Worm (Caenorhabditis elegans) whole organism, early embryonic: ENCODE measurements around the gene srh-79.

Experiments
- B0310.2 ChIP-seq: sonication (generic microtip); optimal IDR thresholded peaks from 2 replicates; lab custom pipeline; 2016; ENCODE audit warnings: mild to moderate bottlenecking, missing genetic modification characterization, missing compliant biosample characterization
- F13C5.2 ChIP-seq: sonication (generic microtip); optimal IDR thresholded peaks from 2 replicates; lab custom pipeline; 2017; ENCODE audit warnings: mild to moderate bottlenecking, missing genetic modification characterization, inconsistent platforms, missing compliant biosample characterization
- aly-1 ChIP-seq: sonication (generic microtip); optimal IDR thresholded peaks from 2 replicates; lab custom pipeline; 2016; ENCODE audit warnings: missing genetic modification characterization, missing compliant biosample characterization
- ama-1 ChIP-seq: fragments of 150-350 bp; optimal IDR thresholded peaks from 2 replicates; lab custom pipeline; 2014
- ceh-13 ChIP-seq: fragments of 200-800 bp; sonication (Bioruptor generic); optimal IDR thresholded peaks from 2 replicates; lab custom pipeline; 2018; ENCODE audit warnings: mild to moderate bottlenecking, missing genetic modification characterization, missing compliant biosample characterization
- ceh-36 ChIP-seq: sonication (generic microtip); optimal IDR thresholded peaks from 2 replicates; lab custom pipeline; 2016; ENCODE audit warnings: missing genetic modification characterization, inconsistent platforms, missing compliant biosample characterization
- ets-7 ChIP-seq: sonication (generic microtip); optimal IDR thresholded peaks from 2 replicates; lab custom pipeline; 2016; ENCODE audit warnings: missing genotype, missing genetic modification characterization, missing compliant biosample characterization
- flt-1 ChIP-seq: fragments of 200-800 bp; sonication (Bioruptor generic); IDR thresholded peaks from 2 replicates; pipeline ENCODE4 v1.3.6; 2022; ENCODE audit warnings: missing genetic modification characterization, missing compliant biosample characterization
- hmbx-1 ChIP-seq: sonication (generic microtip); optimal IDR thresholded peaks from 2 replicates; lab custom pipeline; 2016; ENCODE audit warnings: mild to moderate bottlenecking, missing genetic modification characterization, missing compliant biosample characterization
- hmg-4 ChIP-seq: fragments of 200-800 bp; sonication (Bioruptor generic); optimal IDR thresholded peaks from 2 replicates; lab custom pipeline; 2018; ENCODE audit warnings: mild to moderate bottlenecking, missing genetic modification characterization, missing compliant biosample characterization
- hnd-1 ChIP-seq: sonication (generic microtip); optimal IDR thresholded peaks from 2 replicates; lab custom pipeline; 2016; ENCODE audit warnings: missing genetic modification characterization, missing compliant biosample characterization
- pes-1 ChIP-seq: fragments of 200-800 bp; sonication (Bioruptor generic); IDR thresholded peaks from 2 replicates; pipeline ENCODE4 v1.3.6; 2022; ENCODE audit warnings: missing genetic modification reagents, missing genetic modification characterization, missing compliant biosample characterization
- scrt-1 ChIP-seq: fragments of 200-800 bp; sonication (Bioruptor generic); IDR thresholded peaks from 2 replicates; pipeline ENCODE4 v1.3.6; 2022; ENCODE audit warnings: missing genetic modification characterization, missing compliant biosample characterization
- sea-1 ChIP-seq: fragments of 200-800 bp; sonication (Bioruptor generic); conservative IDR thresholded peaks from 2 replicates; pipeline ENCODE4 v1.3.6; 2022; ENCODE audit warnings: missing genetic modification characterization, missing compliant biosample characterization
- tbx-11 ChIP-seq: fragments of 200-800 bp; sonication (Bioruptor generic); IDR thresholded peaks from 2 replicates; pipeline ENCODE4 v1.3.6; 2022; ENCODE audit warnings: missing genetic modification characterization, missing compliant biosample characterization
- tbx-37 ChIP-seq: fragments of 200-800 bp; sonication (Bioruptor generic); conservative IDR thresholded peaks from 2 replicates; pipeline ENCODE4 v1.3.6; 2022; ENCODE audit warnings: missing genetic modification reagents, missing genetic modification characterization, missing compliant biosample characterization
- tra-4 ChIP-seq: sonication (generic microtip); optimal IDR thresholded peaks from 2 replicates; lab custom pipeline; 2017; ENCODE audit warnings: missing genetic modification characterization, missing compliant biosample characterization

The srh-79 gene

DNA sequence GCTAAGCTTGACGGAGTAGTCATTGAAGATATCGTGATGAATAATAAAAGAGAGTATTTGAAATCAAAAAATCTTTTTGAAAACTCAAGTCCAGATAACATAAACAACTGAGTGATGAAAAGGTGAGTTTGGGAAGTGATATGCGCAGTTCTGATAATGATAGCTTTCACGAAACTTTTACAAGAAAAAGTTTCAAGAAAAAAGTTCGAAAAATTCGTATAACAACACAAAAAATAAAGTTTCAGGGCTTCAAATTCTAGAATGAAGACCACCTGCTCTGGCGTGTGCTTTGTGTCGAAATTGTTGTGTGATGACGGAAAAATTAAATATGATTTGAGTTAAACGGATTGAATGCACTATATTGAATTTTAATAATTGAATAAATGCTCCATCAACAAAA, 22.5 kb downstream of the srh-79 start, which contains the start of gene srb-19:
Gene srb-19 (minus strand): TSS at position 101 of the 400 bp plus-strand sequence.
- TF ChIP-seq pes-1 (GFP tag; lab: Robert Waterston, UW) (no peak), tbx-37 (GFP tag; lab: Robert Waterston, UW) (no peak), scrt-1 (no peak), tra-4 (tag; lab: Kevin White, UChicago) (no peak), hmg-4 (GFP tag; lab: Kevin White, UChicago) (no peak), ets-7 (tag; lab: Kevin White, UChicago) (no peak), ceh-13 (no peak), sea-1 (GFP tag; lab: Robert Waterston, UW) (no peak), tbx-11 (GFP tag; lab: Robert Waterston, UW) (no peak), flt-1 (GFP tag; lab: Robert Waterston, UW) (no peak), B0310.2 (tag; lab: Kevin White, UChicago) (no peak), F13C5.2 (tag; lab: Kevin White, UChicago) (no peak), ama-1 (no peak), hnd-1 (tag; lab: Kevin White, UChicago) (no peak), hmbx-1 (tag; lab: Kevin White, UChicago) (no peak), aly-1 (tag; lab: Kevin White, UChicago) (no peak), ceh-36 (tag; lab: Kevin White, UChicago) (no peak)

DNA sequence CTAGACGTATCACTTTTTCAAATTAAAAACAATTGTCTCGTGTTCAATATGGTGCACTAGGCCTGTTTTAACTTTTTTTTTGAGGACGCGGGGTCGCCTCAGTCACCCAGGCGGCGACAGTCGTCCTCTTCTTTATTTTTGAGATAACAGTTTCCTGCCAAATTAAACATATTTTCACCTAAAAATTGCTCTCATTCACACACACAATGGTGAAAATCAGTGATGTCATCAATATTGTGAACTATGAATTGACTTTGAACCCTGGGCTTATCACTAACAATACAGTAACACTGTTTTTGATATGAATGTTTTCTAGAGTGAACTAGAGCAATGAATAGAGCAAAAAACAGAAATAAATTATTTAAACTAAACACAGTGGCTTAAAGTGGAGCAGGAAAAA, 23.8 kb downstream of the srh-79 start:
- TF ChIP-seq tra-4 (tag; lab: Kevin White, UChicago) (no peak), tbx-11 (GFP tag; lab: Robert Waterston, UW) (no peak), scrt-1 (no peak), hmbx-1 (tag; lab: Kevin White, UChicago) (no peak), flt-1 (GFP tag; lab: Robert Waterston, UW) (no peak), tbx-37 (GFP tag; lab: Robert Waterston, UW) (no peak)

DNA sequence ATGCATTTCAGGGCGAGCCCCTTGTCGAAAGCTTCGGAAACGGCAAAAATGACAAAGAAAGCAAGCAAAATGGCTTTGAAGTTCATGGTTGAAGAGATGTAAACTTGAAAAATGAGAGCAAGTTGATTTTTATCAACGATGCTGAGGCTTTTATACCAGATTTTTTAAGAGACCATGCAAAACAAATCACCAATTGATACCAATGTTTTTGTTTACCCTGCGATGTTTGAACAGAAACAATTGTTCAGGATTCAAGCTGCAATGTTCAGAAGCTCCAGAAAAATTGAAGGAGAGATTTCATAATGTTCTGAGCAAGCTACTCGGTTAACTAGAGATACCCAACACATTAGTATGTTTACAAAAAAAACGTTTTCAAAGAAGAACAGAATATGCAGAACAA, 24.7 kb downstream of the srh-79 start, which contains the start of gene C54F6.15:
Gene C54F6.15 (minus strand): TSS at position 101 of the 400 bp plus-strand sequence.
- TF ChIP-seq B0310.2 (tag; lab: Kevin White, UChicago) (no peak), aly-1 (tag; lab: Kevin White, UChicago) (no peak), ceh-36 (tag; lab: Kevin White, UChicago) (no peak), ama-1 (no peak), ets-7 (tag; lab: Kevin White, UChicago) (no peak), flt-1 (GFP tag; lab: Robert Waterston, UW) (no peak), tra-4 (tag; lab: Kevin White, UChicago) (no peak), hnd-1 (tag; lab: Kevin White, UChicago) (no peak), pes-1 (GFP tag; lab: Robert Waterston, UW) (no peak), sea-1 (GFP tag; lab: Robert Waterston, UW) (no peak)

DNA sequence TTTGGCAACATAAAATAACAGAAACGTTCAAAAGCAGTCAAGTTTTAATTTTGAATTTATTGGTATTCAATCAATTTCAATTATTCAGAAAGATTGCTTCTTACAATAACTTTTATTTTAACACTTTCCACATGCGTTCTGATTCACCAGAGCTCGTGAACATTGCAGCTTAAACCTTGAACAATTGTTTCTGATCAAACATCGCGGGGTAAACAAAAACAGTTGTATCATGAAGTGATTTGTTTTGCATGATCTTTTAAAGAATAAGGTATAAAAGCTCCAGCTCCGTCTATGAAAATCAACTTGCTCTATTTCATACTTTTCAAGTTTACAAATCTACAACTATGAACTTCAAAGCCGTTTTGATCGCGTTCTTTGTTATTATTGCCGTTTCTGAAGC, 25.9 kb downstream of the srh-79 start, which contains the start of gene C54F6.6:
Gene C54F6.6 (plus strand): TSS at position 301 of the 400 bp plus-strand sequence.
- TF ChIP-seq aly-1 (tag; lab: Kevin White, UChicago) (no peak), hnd-1 (tag; lab: Kevin White, UChicago) (no peak), ets-7 (tag; lab: Kevin White, UChicago) (no peak), flt-1 (GFP tag; lab: Robert Waterston, UW) (no peak), tbx-11 (GFP tag; lab: Robert Waterston, UW) (no peak), pes-1 (GFP tag; lab: Robert Waterston, UW) (no peak), ceh-13 (no peak), ceh-36 (tag; lab: Kevin White, UChicago) (no peak), sea-1 (GFP tag; lab: Robert Waterston, UW) (no peak)

ce11 chrV:7524447-7524846, 26.9 kb downstream of the srh-79 start, which contains the start of gene C54F6.20:
C54F6.20 (plus strand) TSS chrV:7524747.
- no peak for TF ChIP-seq hmbx-1 (tag; lab: Kevin White, UChicago)
- TF ChIP-seq F13C5.2 (tag; lab: Kevin White, UChicago), result no peak
- TF ChIP-seq tbx-37 (GFP tag; lab: Robert Waterston, UW), result no peak
- no peak for TF ChIP-seq B0310.2 (tag; lab: Kevin White, UChicago)
- no peak for TF ChIP-seq hmg-4 (GFP tag; lab: Kevin White, UChicago)
- TF ChIP-seq pes-1 (GFP tag; lab: Robert Waterston, UW), result no peak
- no peak for TF ChIP-seq ama-1
- no peak for TF ChIP-seq hnd-1 (tag; lab: Kevin White, UChicago)
- TF ChIP-seq sea-1 (GFP tag; lab: Robert Waterston, UW), result no peak
- no peak for TF ChIP-seq ceh-36 (tag; lab: Kevin White, UChicago)
- no peak for TF ChIP-seq ets-7 (tag; lab: Kevin White, UChicago)
- no peak for TF ChIP-seq tra-4 (tag; lab: Kevin White, UChicago)
- no peak for TF ChIP-seq aly-1 (tag; lab: Kevin White, UChicago)
- TF ChIP-seq ceh-13, result no peak
- no peak for TF ChIP-seq scrt-1
- no peak for TF ChIP-seq flt-1 (GFP tag; lab: Robert Waterston, UW)
- no peak for TF ChIP-seq tbx-11 (GFP tag; lab: Robert Waterston, UW)

- no peak for TF ChIP-seq pes-1 (GFP tag; lab: Robert Waterston, UW)
- TF ChIP-seq tbx-11 (GFP tag; lab: Robert Waterston, UW), result no peak
- no peak for TF ChIP-seq ceh-36 (tag; lab: Kevin White, UChicago)
- TF ChIP-seq hmg-4 (GFP tag; lab: Kevin White, UChicago), result no peak
- TF ChIP-seq ets-7 (tag; lab: Kevin White, UChicago), result no peak
- no peak for TF ChIP-seq tra-4 (tag; lab: Kevin White, UChicago)
These were observed 28.2 kb downstream of the srh-79 start, which contains the start of gene C54F6.18 for ce11 chrV:7525695-7526094. C54F6.18 (plus strand) TSS chrV:7525995.

ce11 chrV:7527153-7527552, 29.6 kb downstream of the srh-79 start, which contains the start of gene C54F6.17:
C54F6.17 (plus strand) TSS chrV:7527453.
- TF ChIP-seq pes-1 (GFP tag; lab: Robert Waterston, UW), result no peak
- no peak for TF ChIP-seq ama-1
- TF ChIP-seq hnd-1 (tag; lab: Kevin White, UChicago), result no peak
- no peak for TF ChIP-seq tbx-11 (GFP tag; lab: Robert Waterston, UW)
- TF ChIP-seq B0310.2 (tag; lab: Kevin White, UChicago), result no peak
- no peak for TF ChIP-seq flt-1 (GFP tag; lab: Robert Waterston, UW)
- no peak for TF ChIP-seq scrt-1
- TF ChIP-seq aly-1 (tag; lab: Kevin White, UChicago), result no peak
- no peak for TF ChIP-seq hmg-4 (GFP tag; lab: Kevin White, UChicago)
- TF ChIP-seq ceh-36 (tag; lab: Kevin White, UChicago), result no peak
- TF ChIP-seq hmbx-1 (tag; lab: Kevin White, UChicago), result no peak
- TF ChIP-seq F13C5.2 (tag; lab: Kevin White, UChicago), result no peak
- no peak for TF ChIP-seq tbx-37 (GFP tag; lab: Robert Waterston, UW)
- no peak for TF ChIP-seq ets-7 (tag; lab: Kevin White, UChicago)
- no peak for TF ChIP-seq sea-1 (GFP tag; lab: Robert Waterston, UW)
